Worm (Caenorhabditis elegans) whole organism, L2 larva: ENCODE measurements around the gene W02B12.12.

Source experiments
- C34F6.9 ChIP-seq: fragments of 150-350 bp; optimal IDR thresholded peaks from 2 replicates; lab custom pipeline; 2014; ENCODE audit warnings: missing biosample characterization, missing genetic modification characterization
- F13H6.1 ChIP-seq: sonication (generic microtip); optimal IDR thresholded peaks from 2 replicates; lab custom pipeline; 2016; ENCODE audit warnings: missing genetic modification characterization, missing compliant biosample characterization
- Y55F3AM.14 ChIP-seq: fragments of 200-800 bp; sonication (Bioruptor generic); optimal IDR thresholded peaks from 2 replicates; lab custom pipeline; 2018; ENCODE audit warnings: mild to moderate bottlenecking, missing genetic modification characterization, missing compliant biosample characterization
- alr-1 ChIP-seq: fragments of 150-350 bp; optimal IDR thresholded peaks from 2 replicates; lab custom pipeline; 2014; ENCODE audit warnings: missing biosample characterization, missing genetic modification characterization
- aly-2 ChIP-seq: fragments of 150-350 bp; optimal IDR thresholded peaks from 2 replicates; lab custom pipeline; 2014; ENCODE audit warnings: missing biosample characterization, missing genetic modification characterization
- ama-1 ChIP-seq: fragments of 150-350 bp; optimal IDR thresholded peaks from 2 replicates; lab custom pipeline; 2018; ENCODE audit warnings: inconsistent platforms
- blmp-1 ChIP-seq: sonication (generic microtip); optimal IDR thresholded peaks from 2 replicates; lab custom pipeline; 2017; ENCODE audit warnings: missing genetic modification characterization, mild to moderate bottlenecking, missing compliant biosample characterization, antibody characterized with exemption, moderate library complexity; ENCODE audit not compliant: insufficient read depth
- ceh-16 ChIP-seq: fragments of 150-350 bp; optimal IDR thresholded peaks from 2 replicates; lab custom pipeline; 2014; ENCODE audit warnings: missing biosample characterization, missing genetic modification characterization
- ceh-82 ChIP-seq: fragments of 150-350 bp; optimal IDR thresholded peaks from 2 replicates; lab custom pipeline; 2014; ENCODE audit warnings: missing biosample characterization, missing genetic modification characterization
- crh-2 ChIP-seq: sonication (generic microtip); optimal IDR thresholded peaks from 2 replicates; lab custom pipeline; 2017; ENCODE audit warnings: missing biosample characterization, missing genetic modification characterization
- dmd-4 ChIP-seq: sonication (generic microtip); optimal IDR thresholded peaks from 2 replicates; lab custom pipeline; 2017; ENCODE audit warnings: missing biosample characterization, missing genetic modification characterization
- egl-27 ChIP-seq: sonication (generic microtip); optimal IDR thresholded peaks from 3 replicates; lab custom pipeline; 2017; ENCODE audit warnings: missing biosample characterization, missing genetic modification reagents, missing genetic modification characterization
- elt-1 ChIP-seq: fragments of 150-350 bp; optimal IDR thresholded peaks from 2 replicates; lab custom pipeline; 2014; ENCODE audit warnings: missing biosample characterization, missing genetic modification characterization
- elt-3 ChIP-seq: sonication (generic microtip); optimal IDR thresholded peaks from 2 replicates; lab custom pipeline; 2017; ENCODE audit warnings: missing biosample characterization, missing genetic modification characterization
- fos-1 ChIP-seq: fragments of 150-350 bp; optimal IDR thresholded peaks from 2 replicates; lab custom pipeline; 2014; ENCODE audit warnings: missing biosample characterization, missing genetic modification characterization
- gmeb-1 ChIP-seq: fragments of 150-350 bp; optimal IDR thresholded peaks from 2 replicates; lab custom pipeline; 2014; ENCODE audit warnings: missing biosample characterization, missing genetic modification characterization
- lin-11 ChIP-seq: fragments of 150-350 bp; sonication (generic microtip); optimal IDR thresholded peaks from 2 replicates; lab custom pipeline; 2014; ENCODE audit warnings: missing biosample characterization, missing genetic modification characterization, inconsistent platforms, mixed read lengths
- lin-13 ChIP-seq: fragments of 150-350 bp; optimal IDR thresholded peaks from 2 replicates; lab custom pipeline; 2014; ENCODE audit warnings: missing biosample characterization, missing genetic modification reagents, missing genetic modification characterization
- lin-39 ChIP-seq: fragments of 150-350 bp; optimal IDR thresholded peaks from 2 replicates; lab custom pipeline; 2014; ENCODE audit warnings: missing biosample characterization, missing genetic modification reagents, missing genetic modification characterization
- lsy-2 ChIP-seq, 2 experiments: fragments of 150-350 bp in 1 of 2; sonication (generic microtip) in 1 of 2; optimal IDR thresholded peaks; 2 replicates each; lab custom pipeline; 2014 to 2017; ENCODE audit warnings: missing biosample characterization in 2 of 2, missing genetic modification characterization in 2 of 2
- mbf-1 ChIP-seq: sonication (generic microtip); optimal IDR thresholded peaks from 2 replicates; lab custom pipeline; 2017; ENCODE audit warnings: missing biosample characterization, missing genetic modification characterization
- mdl-1 ChIP-seq, 2 experiments: fragments of 150-350 bp in 1 of 2; sonication (generic microtip) in 1 of 2; optimal IDR thresholded peaks; 2 replicates each; lab custom pipeline; 2017; ENCODE audit warnings: missing biosample characterization in 2 of 2, missing genetic modification characterization in 2 of 2
- nhr-10 ChIP-seq: sonication (generic microtip); optimal IDR thresholded peaks from 2 replicates; lab custom pipeline; 2017; ENCODE audit warnings: missing biosample characterization, missing genetic modification characterization
- nhr-11 ChIP-seq: fragments of 150-350 bp; optimal IDR thresholded peaks from 2 replicates; lab custom pipeline; 2014; ENCODE audit warnings: missing biosample characterization, missing genetic modification characterization
- nhr-12 ChIP-seq: fragments of 150-350 bp; optimal IDR thresholded peaks from 2 replicates; lab custom pipeline; 2014; ENCODE audit warnings: missing biosample characterization, missing genetic modification characterization
- nhr-129 ChIP-seq: fragments of 150-350 bp; optimal IDR thresholded peaks from 2 replicates; lab custom pipeline; 2014; ENCODE audit warnings: missing biosample characterization, missing genetic modification characterization
- nhr-21 ChIP-seq: fragments of 150-350 bp; optimal IDR thresholded peaks from 2 replicates; lab custom pipeline; 2014; ENCODE audit warnings: missing biosample characterization, missing genetic modification characterization
- nhr-23 ChIP-seq: fragments of 150-350 bp; optimal IDR thresholded peaks from 2 replicates; lab custom pipeline; 2014; ENCODE audit warnings: missing biosample characterization, missing genetic modification reagents, missing genetic modification characterization
- nhr-237 ChIP-seq: fragments of 150-350 bp; optimal IDR thresholded peaks from 2 replicates; lab custom pipeline; 2014; ENCODE audit warnings: missing biosample characterization, missing genetic modification characterization
- nhr-25 ChIP-seq: fragments of 150-350 bp; sonication (generic microtip); optimal IDR thresholded peaks from 3 replicates; lab custom pipeline; 2014; ENCODE audit warnings: missing biosample characterization, missing genetic modification characterization
- nhr-6 ChIP-seq: fragments of 150-350 bp; optimal IDR thresholded peaks from 2 replicates; lab custom pipeline; 2014; ENCODE audit warnings: missing biosample characterization, missing genetic modification characterization
- nhr-77 ChIP-seq: fragments of 150-350 bp; optimal IDR thresholded peaks from 2 replicates; lab custom pipeline; 2014; ENCODE audit warnings: missing biosample characterization, missing genetic modification characterization
- peb-1 ChIP-seq: fragments of 150-350 bp; optimal IDR thresholded peaks from 2 replicates; lab custom pipeline; 2014; ENCODE audit warnings: missing biosample characterization, missing genetic modification characterization
- sem-4 ChIP-seq: fragments of 150-350 bp; optimal IDR thresholded peaks from 2 replicates; lab custom pipeline; 2014; ENCODE audit warnings: missing biosample characterization, missing genetic modification reagents, missing genetic modification characterization
- skn-1 ChIP-seq: sonication (generic microtip); optimal IDR thresholded peaks from 2 replicates; lab custom pipeline; 2017; ENCODE audit warnings: missing biosample characterization, missing genetic modification characterization
- snpc-4 ChIP-seq: fragments of 150-350 bp; optimal IDR thresholded peaks from 2 replicates; lab custom pipeline; 2014; ENCODE audit warnings: missing biosample characterization, missing genetic modification characterization
- unc-39 ChIP-seq: fragments of 150-350 bp; optimal IDR thresholded peaks from 2 replicates; lab custom pipeline; 2014; ENCODE audit warnings: missing biosample characterization, missing genetic modification characterization
- unc-55 ChIP-seq: fragments of 150-350 bp; sonication (generic microtip); optimal IDR thresholded peaks from 3 replicates; lab custom pipeline; 2014; ENCODE audit warnings: missing biosample characterization, missing genetic modification reagents, missing genetic modification characterization
- unc-62 ChIP-seq: fragments of 150-350 bp; optimal IDR thresholded peaks from 2 replicates; lab custom pipeline; 2014; ENCODE audit warnings: missing biosample characterization, missing genetic modification reagents, missing genetic modification characterization
- zag-1 ChIP-seq: fragments of 150-350 bp; optimal IDR thresholded peaks from 2 replicates; lab custom pipeline; 2014; ENCODE audit warnings: missing biosample characterization, missing genetic modification characterization
- ztf-11 ChIP-seq: sonication (generic microtip); optimal IDR thresholded peaks from 2 replicates; lab custom pipeline; 2017; ENCODE audit warnings: missing biosample characterization, missing genetic modification characterization
- ztf-4 ChIP-seq: fragments of 150-350 bp; optimal IDR thresholded peaks from 2 replicates; lab custom pipeline; 2014; ENCODE audit warnings: missing biosample characterization, missing genetic modification characterization

Gene W02B12.12

DNA sequence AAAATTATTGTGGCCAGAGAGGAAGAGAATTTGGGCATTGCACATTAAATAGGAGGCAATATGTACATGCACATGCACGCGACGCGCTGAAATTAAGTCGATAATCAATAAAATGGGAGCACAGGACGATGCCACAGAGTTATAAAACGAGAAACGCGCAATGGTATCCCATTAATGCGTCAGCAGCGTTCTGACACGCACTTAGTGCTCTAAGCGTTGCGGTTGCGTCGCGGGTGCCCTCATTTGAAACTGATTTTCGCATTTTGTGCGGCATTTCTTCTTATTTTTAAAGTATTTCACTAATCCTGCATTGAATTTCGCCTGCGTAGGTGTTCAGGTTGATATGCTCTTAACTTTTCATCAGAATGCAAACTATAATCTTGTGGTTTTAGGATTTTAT lies 26.0 kb downstream of the W02B12.12 start, which contains the start of gene rsp-1 (continued):
- TF ChIP-seq lin-39 (tag; lab: Kevin White, UChicago) (no peak), nhr-11 (tag; lab: Kevin White, UChicago) (no peak), unc-55 (peak; percentile 95), skn-1 (no peak), alr-1 (tag; lab: Kevin White, UChicago) (no peak), nhr-10 (no peak), lin-11 (tag; lab: Kevin White, UChicago) (peak; percentile 82), elt-1 (tag; lab: Kevin White, UChicago) (no peak), Y55F3AM.14 (GFP tag; lab: Kevin White, UChicago) (peak; percentile 27), peb-1 (tag; lab: Kevin White, UChicago) (no peak), ama-1 (lab: Kevin White, UChicago) (peak; percentile 76), ceh-82 (tag; lab: Kevin White, UChicago) (peak; percentile 30), snpc-4 (tag; lab: Kevin White, UChicago) (peak; percentile 87), lin-13 (peak; percentile 91)
- TF ChIP-seq, all 48 proteins: peak for 29

ce11 chrII:11452498-11453005 lies 26.4 kb downstream of the W02B12.12 start, which contains the start of gene rsp-2:
rsp-2 (minus strand) TSS chrII:11452955.
- TF ChIP-seq unc-39 (tag; lab: Kevin White, UChicago) (no peak), lsy-2 (tag; optimal IDR thresholded peaks at IDR 0.05; lab: Kevin White, UChicago) (no peak), ama-1 (lab: Kevin White, UChicago) (no peak)
- TF ChIP-seq, all 48 proteins: peak for 0

DNA sequence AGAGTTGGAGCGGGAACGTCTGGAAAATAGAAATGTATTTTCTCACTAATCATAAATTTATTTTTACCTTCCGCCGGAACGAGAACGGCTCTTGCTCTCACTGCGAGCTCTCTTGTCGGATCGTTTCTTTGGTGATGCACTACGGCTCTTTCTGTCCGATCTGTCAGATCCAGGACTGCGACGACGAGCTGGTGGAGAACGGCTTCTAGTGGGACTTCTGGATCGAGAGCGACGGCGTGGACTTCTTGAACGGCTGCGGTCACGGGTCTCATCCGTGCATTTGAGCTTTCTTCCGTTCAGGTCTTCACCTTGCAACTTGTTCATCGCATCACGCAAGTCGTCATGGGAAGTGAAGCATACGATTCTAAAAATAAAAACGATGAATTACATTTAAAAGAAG lies 27.2 kb downstream of the W02B12.12 start:
- TF ChIP-seq mbf-1 (tag; lab: Kevin White, UChicago) (no peak), blmp-1 (tag; lab: Kevin White, UChicago) (no peak), sem-4 (no peak), nhr-237 (no peak), ztf-11 (tag; lab: Kevin White, UChicago) (no peak), nhr-6 (tag; lab: Kevin White, UChicago) (no peak), nhr-11 (tag; lab: Kevin White, UChicago) (no peak), Y55F3AM.14 (GFP tag; lab: Kevin White, UChicago) (no peak), elt-3 (no peak), ceh-16 (tag; lab: Kevin White, UChicago) (no peak), lin-39 (tag; lab: Kevin White, UChicago) (no peak), lsy-2 (tag; optimal IDR thresholded peaks at IDR 0.05; lab: Kevin White, UChicago) (no peak), alr-1 (tag; lab: Kevin White, UChicago) (no peak), lin-11 (tag; lab: Kevin White, UChicago) (no peak), aly-2 (tag; lab: Kevin White, UChicago) (no peak), snpc-4 (tag; lab: Kevin White, UChicago) (no peak), nhr-23 (tag; lab: Kevin White, UChicago) (no peak)

- no peak for TF ChIP-seq lin-11 (tag; lab: Kevin White, UChicago)
- TF ChIP-seq C34F6.9 (tag; lab: Kevin White, UChicago), result no peak
- no peak for TF ChIP-seq mdl-1 (tag; optimal IDR thresholded peaks at IDR 0.05; lab: Kevin White, UChicago)
- no peak for TF ChIP-seq nhr-21 (tag; lab: Kevin White, UChicago)
- TF ChIP-seq ceh-82 (tag; lab: Kevin White, UChicago), result no peak
- no peak for TF ChIP-seq F13H6.1
- no peak for TF ChIP-seq nhr-129 (tag; lab: Kevin White, UChicago)
- TF ChIP-seq nhr-77 (tag; lab: Kevin White, UChicago), result no peak
- no peak for TF ChIP-seq nhr-11 (tag; lab: Kevin White, UChicago)
- TF ChIP-seq gmeb-1 (tag; lab: Kevin White, UChicago), result no peak
- no peak for TF ChIP-seq nhr-237
Measured at ce11 chrII:11450882-11451281, 28.1 kb downstream of the W02B12.12 start.

ce11 chrII:11448753-11449152 lies 30.2 kb downstream of the W02B12.12 start, which contains the start of gene W02B12.1:
W02B12.1 (plus strand) TSS chrII:11449021.
- TF ChIP-seq skn-1 (peak; percentile 50), alr-1 (tag; lab: Kevin White, UChicago) (no peak), nhr-25 (tag; lab: Kevin White, UChicago) (no peak), ceh-82 (tag; lab: Kevin White, UChicago) (no peak), nhr-12 (tag; lab: Kevin White, UChicago) (no peak), egl-27 (tag; lab: Kevin White, UChicago) (no peak), mdl-1 (tag; optimal IDR thresholded peaks at IDR 0.05; lab: Kevin White, UChicago) (no peak), ama-1 (lab: Kevin White, UChicago) (no peak), unc-55 (no peak), crh-2 (no peak), ztf-4 (tag; lab: Kevin White, UChicago) (no peak), zag-1 (tag; lab: Kevin White, UChicago) (no peak), fos-1 (tag; lab: Kevin White, UChicago) (peak; percentile 79), lin-13 (no peak), unc-62 (GFP tag; lab: Kevin White, UChicago) (no peak), dmd-4 (no peak), nhr-21 (tag; lab: Kevin White, UChicago) (no peak)
